Fruit fly (Drosophila melanogaster) Kc167 (cell line): ENCODE measurements around the gene Synd.

Experiments used
- Myc ChIP-seq: fragments of >200 bp; optimal IDR thresholded peaks from 2 replicates; lab custom pipeline; 2017; ENCODE audit warnings: missing external identifiers
- Sin3A ChIP-seq: fragments of >200 bp; optimal IDR thresholded peaks from 2 replicates; lab custom pipeline; 2018; ENCODE audit warnings: missing external identifiers
- h ChIP-seq: fragments of >200 bp; optimal IDR thresholded peaks from 3 replicates; lab custom pipeline; 2018; ENCODE audit warnings: missing external identifiers
- insv ChIP-seq: fragments of >200 bp; optimal IDR thresholded peaks from 3 replicates; lab custom pipeline; 2018; ENCODE audit warnings: missing external identifiers
- psq ChIP-seq: fragments of >200 bp; optimal IDR thresholded peaks from 2 replicates; lab custom pipeline; 2017; ENCODE audit warnings: missing external identifiers
- ttk ChIP-seq: sonication (Bioruptor generic); optimal IDR thresholded peaks from 2 replicates; lab custom pipeline; 2017; ENCODE audit warnings: missing external identifiers

Gene Synd

DNA sequence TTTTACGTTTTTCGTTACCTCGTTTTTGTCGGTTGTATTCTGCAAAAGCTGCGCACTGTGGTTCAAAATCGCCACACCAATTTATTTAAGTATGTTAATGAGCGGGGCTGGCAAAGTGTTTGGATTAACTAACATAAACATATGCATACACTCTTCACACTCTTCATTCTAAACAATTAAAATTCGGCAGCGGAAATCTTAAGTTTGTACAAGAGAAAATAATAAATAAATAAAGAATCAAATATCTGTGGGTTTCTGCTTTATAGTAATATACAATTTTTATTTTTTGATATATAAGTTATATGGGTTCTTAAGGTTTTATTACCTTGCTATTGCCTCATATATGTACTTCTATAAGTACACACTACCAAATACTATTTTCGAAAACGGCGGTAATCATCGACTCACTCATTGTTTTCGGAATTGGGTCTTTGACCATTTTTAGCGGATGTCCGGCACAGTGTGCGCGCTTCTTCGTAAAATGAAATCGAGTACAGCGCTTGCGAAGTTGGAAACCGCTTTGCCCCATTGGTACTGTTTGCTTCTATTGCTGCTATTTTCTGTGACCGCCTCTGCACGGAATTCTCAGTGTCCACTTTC, 3.8 kb downstream of the Synd start:
- TF ChIP-seq ttk (lab: Kevin White, UChicago): no peak
- TF ChIP-seq h (lab: Kevin White, UChicago): no peak
- no peak for TF ChIP-seq Sin3A (lab: Kevin White, UChicago)
- TF ChIP-seq insv (lab: Kevin White, UChicago): no peak
- no peak for TF ChIP-seq Myc
- TF ChIP-seq psq (lab: Kevin White, UChicago): no peak

DNA sequence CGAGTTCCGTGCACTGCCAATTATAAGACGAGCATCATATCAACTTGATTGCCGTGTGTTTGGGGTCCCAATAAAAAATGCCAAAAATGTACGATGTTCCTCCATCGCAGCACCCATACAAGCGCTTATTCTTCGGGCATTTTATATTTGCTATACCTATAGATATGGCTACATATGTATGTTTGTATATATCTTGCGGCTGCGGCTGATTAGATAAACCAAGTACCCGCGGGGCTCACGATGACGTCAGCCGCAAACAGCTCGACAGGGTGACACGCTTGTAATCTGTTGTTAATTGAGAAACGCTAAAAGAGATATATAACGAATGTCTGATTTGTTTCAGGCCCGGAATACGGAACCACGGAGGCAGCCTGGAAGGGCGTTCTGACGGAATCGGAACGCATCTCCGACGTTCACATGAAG, 4.7 kb downstream of the Synd start:
- no peak for TF ChIP-seq Myc
- no peak for TF ChIP-seq h (lab: Kevin White, UChicago)
- no peak for TF ChIP-seq ttk (lab: Kevin White, UChicago)
- no peak for TF ChIP-seq Sin3A (lab: Kevin White, UChicago)
- no peak for TF ChIP-seq psq (lab: Kevin White, UChicago)
- no peak for TF ChIP-seq insv (lab: Kevin White, UChicago)

DNA sequence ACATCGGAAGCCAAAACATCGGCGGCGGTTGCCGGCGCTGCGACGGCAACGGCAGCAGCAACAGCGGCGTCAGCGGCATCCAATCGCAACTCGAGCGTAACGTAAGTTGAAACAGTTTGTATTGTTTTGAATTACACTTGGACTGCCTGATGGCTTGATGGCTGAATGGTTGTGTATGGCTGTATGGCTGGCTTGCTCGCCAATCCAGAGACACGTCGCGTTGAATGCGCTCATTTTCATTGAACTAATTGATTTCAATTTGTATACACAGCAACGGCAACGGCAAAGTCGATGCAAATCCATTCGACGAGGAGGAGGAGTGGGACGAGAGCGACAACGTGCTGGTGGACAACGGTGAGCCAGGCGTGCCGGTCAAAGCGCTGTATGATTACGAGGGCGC, 6.2 kb downstream of the Synd start:
- TF ChIP-seq Myc: no peak
- no peak for TF ChIP-seq h (lab: Kevin White, UChicago)
- no peak for TF ChIP-seq insv (lab: Kevin White, UChicago)
- no peak for TF ChIP-seq psq (lab: Kevin White, UChicago)
- no peak for TF ChIP-seq Sin3A (lab: Kevin White, UChicago)
- no peak for TF ChIP-seq ttk (lab: Kevin White, UChicago)

- no peak for TF ChIP-seq psq (lab: Kevin White, UChicago)
- TF ChIP-seq Myc: no peak
- no peak for TF ChIP-seq ttk (lab: Kevin White, UChicago)
- TF ChIP-seq h (lab: Kevin White, UChicago): no peak
- TF ChIP-seq Sin3A (lab: Kevin White, UChicago): no peak
- no peak for TF ChIP-seq insv (lab: Kevin White, UChicago)
Observed at dm6 chr3R:20841840-20842239, 9.2 kb downstream of the Synd start, which contains the start of gene CG15695. TSS of gene CG15695 (plus strand) at chr3R:20842140.

DNA sequence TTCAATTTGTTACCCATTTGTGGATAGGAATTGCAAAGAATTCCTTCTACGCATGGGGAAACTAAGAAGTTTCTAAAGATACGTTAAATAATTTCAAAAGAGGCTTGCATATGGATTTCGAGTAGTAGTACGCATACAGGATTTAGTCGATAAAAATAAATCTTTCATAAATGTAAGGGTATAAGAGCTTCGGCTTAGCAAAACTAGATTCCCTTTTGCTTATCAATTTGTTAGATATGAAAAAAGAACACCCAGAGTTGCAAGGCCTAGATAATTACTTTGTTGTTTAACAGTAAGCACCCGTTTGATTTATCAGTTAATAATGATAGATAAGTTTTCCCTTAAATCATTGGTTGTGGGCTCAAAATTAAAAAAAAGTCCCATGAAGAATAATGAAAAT, 12.9 kb downstream of the Synd start:
- no peak for TF ChIP-seq psq (lab: Kevin White, UChicago)
- TF ChIP-seq ttk (lab: Kevin White, UChicago): no peak
- TF ChIP-seq h (lab: Kevin White, UChicago): no peak
- no peak for TF ChIP-seq Myc
- TF ChIP-seq insv (lab: Kevin White, UChicago): no peak
- no peak for TF ChIP-seq Sin3A (lab: Kevin White, UChicago)

DNA sequence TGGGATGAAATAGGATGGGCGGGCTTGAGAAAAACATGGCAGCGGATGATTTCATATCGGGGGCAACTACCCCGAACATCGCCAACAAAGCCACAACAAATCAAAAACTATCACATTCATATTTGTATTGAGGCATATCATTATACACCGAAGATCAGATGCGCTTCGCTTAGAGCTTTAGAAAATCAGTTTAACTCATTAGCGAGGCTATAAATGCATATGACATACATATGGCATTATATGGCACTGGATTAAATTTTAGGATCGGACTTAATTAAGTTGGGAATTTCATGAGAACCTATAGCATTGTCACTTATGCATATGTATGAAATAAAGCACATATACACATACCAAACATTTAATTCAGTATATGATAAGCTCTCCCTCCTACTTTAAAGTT, 13.7 kb downstream of the Synd start:
- no peak for TF ChIP-seq psq (lab: Kevin White, UChicago)

dm6 chr3R:20846768-20847167, 14.2 kb downstream of the Synd start, which contains the start of gene CG15696:
TSS of gene CG15696 (plus strand) at chr3R:20847068.
- TF ChIP-seq insv (lab: Kevin White, UChicago) (no peak), h (lab: Kevin White, UChicago) (no peak), psq (lab: Kevin White, UChicago) (no peak), Sin3A (lab: Kevin White, UChicago) (no peak), Myc (no peak), ttk (lab: Kevin White, UChicago) (no peak)

DNA sequence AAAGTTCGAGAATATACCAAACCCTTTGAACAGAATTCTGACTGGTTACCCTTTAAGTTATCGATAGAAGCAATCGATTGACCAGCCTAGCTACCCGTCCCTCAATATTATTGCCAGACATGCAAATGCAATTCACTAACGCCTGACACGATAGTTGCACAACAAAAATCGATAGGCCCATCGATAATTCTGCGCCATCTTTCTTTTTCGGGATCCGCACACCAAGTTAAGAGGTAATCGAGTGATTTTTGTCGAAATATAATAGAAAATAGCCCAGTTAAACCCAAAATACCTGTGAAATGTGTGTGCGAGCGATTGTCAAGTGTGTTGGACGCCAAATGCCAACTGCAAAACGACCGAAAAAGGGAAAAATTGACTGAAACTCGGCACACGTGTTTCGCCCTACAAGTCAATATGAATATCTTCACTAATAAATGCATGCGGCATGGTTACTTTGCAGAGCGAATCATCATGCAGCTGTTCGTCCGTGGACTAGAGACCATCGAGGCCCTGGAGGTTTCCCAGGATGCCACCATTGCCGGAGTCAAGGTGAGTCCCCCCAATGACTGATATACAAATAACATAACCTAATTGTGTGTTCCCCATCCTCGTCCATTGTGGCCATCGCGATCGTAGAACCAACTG, 17.9 kb downstream of the Synd start, which contains the start of gene RpS30:
Gene RpS30, plus strand, starts transcription at position 122 of the 645 bp plus-strand sequence.
- TF ChIP-seq Sin3A (lab: Kevin White, UChicago): no peak
- TF ChIP-seq ttk (lab: Kevin White, UChicago): no peak
- no peak for TF ChIP-seq Myc
- TF ChIP-seq insv (lab: Kevin White, UChicago): no peak
- TF ChIP-seq psq (lab: Kevin White, UChicago): no peak
- no peak for TF ChIP-seq h (lab: Kevin White, UChicago)

- TF ChIP-seq insv (lab: Kevin White, UChicago): no peak
- no peak for TF ChIP-seq Myc
- no peak for TF ChIP-seq h (lab: Kevin White, UChicago)
- no peak for TF ChIP-seq Sin3A (lab: Kevin White, UChicago)
- TF ChIP-seq ttk (lab: Kevin White, UChicago): no peak
- no peak for TF ChIP-seq psq (lab: Kevin White, UChicago)
Observed at dm6 chr3R:20859845-20860244, 27.2 kb downstream of the Synd start, which contains the start of gene Ir93a. TSS of gene Ir93a (minus strand) at chr3R:20859945.

DNA sequence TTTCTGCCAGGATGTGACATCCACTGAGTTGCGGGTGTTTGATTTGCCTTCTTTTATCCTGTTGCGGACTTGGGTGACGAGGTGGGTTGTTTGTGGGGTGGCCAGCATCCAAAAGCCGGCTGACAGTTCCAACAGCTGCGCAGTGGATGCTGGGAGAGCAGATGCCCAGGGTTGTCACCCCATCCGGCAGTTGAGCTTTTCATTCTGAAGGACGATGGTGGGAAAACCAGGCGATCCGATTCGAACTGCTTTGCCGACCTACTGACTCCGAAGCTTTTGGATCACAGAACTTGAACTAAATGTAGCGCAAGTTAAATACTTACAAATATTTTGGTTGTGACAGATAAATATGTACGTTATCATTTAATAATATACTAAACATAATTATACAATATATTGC, 33.6 kb downstream of the Synd start, which contains the start of gene KaiR1D:
Gene KaiR1D, minus strand, starts transcription at position 28 of the 400 bp plus-strand sequence.
- no peak for TF ChIP-seq ttk (lab: Kevin White, UChicago)
- no peak for TF ChIP-seq Myc
- TF ChIP-seq insv (lab: Kevin White, UChicago): no peak
- TF ChIP-seq Sin3A (lab: Kevin White, UChicago): no peak
- no peak for TF ChIP-seq psq (lab: Kevin White, UChicago)
- TF ChIP-seq h (lab: Kevin White, UChicago): no peak

- no peak for TF ChIP-seq psq (lab: Kevin White, UChicago)
- no peak for TF ChIP-seq insv (lab: Kevin White, UChicago)
- TF ChIP-seq Sin3A (lab: Kevin White, UChicago): no peak
- no peak for TF ChIP-seq Myc
- TF ChIP-seq ttk (lab: Kevin White, UChicago): no peak
- no peak for TF ChIP-seq h (lab: Kevin White, UChicago)
Observed at dm6 chr3R:20870736-20871135, 38.1 kb downstream of the Synd start, which contains the start of gene TotA. TSS of gene TotA (plus strand) at chr3R:20871036.

dm6 chr3R:20872688-20873087, 40.1 kb downstream of the Synd start, which contains the start of gene TotC:
TSS of gene TotC (plus strand) at chr3R:20872988.
- no peak for TF ChIP-seq psq (lab: Kevin White, UChicago)
- TF ChIP-seq h (lab: Kevin White, UChicago): no peak
- no peak for TF ChIP-seq Myc
- no peak for TF ChIP-seq insv (lab: Kevin White, UChicago)
- TF ChIP-seq Sin3A (lab: Kevin White, UChicago): no peak
- no peak for TF ChIP-seq ttk (lab: Kevin White, UChicago)
